Fruit fly (Drosophila melanogaster) whole organism, wandering third instar larva: ENCODE data around the gene Nse4.
A peak's percentile ranks its signal among the peaks of the same experiment; 100 is the strongest.

Experiments used
- Abd-B ChIP-seq: fragments of >200 bp; optimal IDR thresholded peaks from 2 replicates; lab custom pipeline; 2017; ENCODE audit warnings: missing biosample characterization, missing genetic modification characterization
- GATAd ChIP-seq: sonication (Bioruptor generic); optimal IDR thresholded peaks from 2 replicates; lab custom pipeline; 2016; ENCODE audit warnings: missing biosample characterization, missing genetic modification characterization
- Hr78 ChIP-seq: fragments of >200 bp; optimal IDR thresholded peaks from 2 replicates; lab custom pipeline; 2017; ENCODE audit warnings: missing biosample characterization, missing genetic modification characterization
- Myc ChIP-seq: fragments of >200 bp; optimal IDR thresholded peaks from 2 replicates; lab custom pipeline; 2017
- Sp1 ChIP-seq: fragments of 200-800 bp; sonication (Bioruptor generic); optimal IDR thresholded peaks from 3 replicates; lab custom pipeline; 2019; ENCODE audit warnings: missing biosample characterization, mild to moderate bottlenecking, missing genetic modification characterization, moderate library complexity
- h ChIP-seq: fragments of 200-800 bp; sonication (Bioruptor generic); optimal IDR thresholded peaks from 3 replicates; lab custom pipeline; 2016; ENCODE audit warnings: missing biosample characterization, mild to moderate bottlenecking, missing genetic modification characterization
- jim ChIP-seq: fragments of 175-275, 200-325 bp; sonication (Bioruptor generic); optimal IDR thresholded peaks from 2 replicates; lab custom pipeline; 2016; ENCODE audit warnings: missing biosample characterization, mild to moderate bottlenecking, missing genetic modification characterization

- TF ChIP-seq h (GFP tag; lab: Kevin White, UChicago) (peak; percentile 55), jim (no peak), Sp1 (GFP tag; lab: Kevin White, UChicago) (no peak), Hr78 (GFP tag; lab: Kevin White, UChicago) (no peak), GATAd (GFP tag; lab: Kevin White, UChicago) (no peak), Abd-B (GFP tag; lab: Kevin White, UChicago) (no peak), Myc (no peak)
Observed at dm6 chr2L:10468388-10468787, 29.1 kb downstream of the Nse4 start.
